Fruit fly (Drosophila melanogaster): ENCODE measurements around the gene CG42784.
A peak's percentile ranks its signal among the peaks of the same experiment; 100 is the strongest.

Gene CG42784

DNA sequence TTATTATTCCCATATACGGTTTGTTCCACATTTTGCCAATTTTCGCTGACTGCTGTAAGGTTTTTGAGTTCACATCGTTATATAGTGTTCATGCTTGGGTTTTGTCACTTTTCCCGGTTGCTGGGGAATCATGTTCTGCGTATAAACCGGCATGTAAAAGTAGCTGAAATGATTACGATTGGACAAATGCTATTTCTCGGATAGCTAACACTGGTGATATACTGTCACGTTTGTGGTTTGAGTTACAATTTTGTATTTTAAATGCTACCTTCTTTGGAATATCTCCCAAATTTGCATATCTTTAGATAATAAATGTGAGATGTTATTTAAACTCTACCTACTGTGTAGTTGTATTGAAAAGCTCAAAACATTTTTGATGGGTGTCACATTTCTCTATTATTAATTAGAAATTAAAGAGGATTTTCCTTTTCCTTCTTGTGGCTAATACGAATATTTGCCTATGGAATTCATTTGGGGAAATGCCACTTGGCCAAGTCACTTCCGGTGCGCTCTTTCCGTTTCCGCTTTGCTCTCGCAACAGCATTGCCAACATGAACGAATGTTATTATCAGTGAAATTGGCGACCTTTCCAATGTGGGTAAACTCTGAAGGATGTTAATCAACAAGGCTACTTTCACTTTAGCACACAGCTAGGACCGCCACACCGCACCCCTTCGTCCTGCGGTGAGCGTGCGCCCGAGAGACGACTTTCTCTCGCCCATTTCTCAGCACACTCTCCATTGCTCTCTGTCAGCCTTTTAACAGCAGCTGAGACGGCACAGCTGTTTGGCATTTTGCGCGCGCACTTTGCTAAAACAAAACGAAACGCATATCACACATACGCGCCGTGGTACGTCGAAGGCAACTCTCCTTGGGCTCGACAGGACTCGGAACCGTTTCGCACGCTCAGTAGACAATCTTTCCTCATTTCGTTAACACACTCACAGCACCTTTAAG is at the start of gene CG42784, which contains the start of the genes CG16956 and CG43850:
TSS of gene CG42784 (plus strand) at position 907 of the 957 bp plus-strand sequence.
TSS of gene CG16956 (minus strand) at position 51 of the 957 bp plus-strand sequence.
TSS of gene CG43850 (plus strand) at position 907 of the 957 bp plus-strand sequence.
- TF ChIP-seq CG8478 (optimal IDR thresholded peaks at IDR 0.05): no peak
- TF ChIP-seq CTCF (optimal IDR thresholded peaks at IDR 0.05): no peak

DNA sequence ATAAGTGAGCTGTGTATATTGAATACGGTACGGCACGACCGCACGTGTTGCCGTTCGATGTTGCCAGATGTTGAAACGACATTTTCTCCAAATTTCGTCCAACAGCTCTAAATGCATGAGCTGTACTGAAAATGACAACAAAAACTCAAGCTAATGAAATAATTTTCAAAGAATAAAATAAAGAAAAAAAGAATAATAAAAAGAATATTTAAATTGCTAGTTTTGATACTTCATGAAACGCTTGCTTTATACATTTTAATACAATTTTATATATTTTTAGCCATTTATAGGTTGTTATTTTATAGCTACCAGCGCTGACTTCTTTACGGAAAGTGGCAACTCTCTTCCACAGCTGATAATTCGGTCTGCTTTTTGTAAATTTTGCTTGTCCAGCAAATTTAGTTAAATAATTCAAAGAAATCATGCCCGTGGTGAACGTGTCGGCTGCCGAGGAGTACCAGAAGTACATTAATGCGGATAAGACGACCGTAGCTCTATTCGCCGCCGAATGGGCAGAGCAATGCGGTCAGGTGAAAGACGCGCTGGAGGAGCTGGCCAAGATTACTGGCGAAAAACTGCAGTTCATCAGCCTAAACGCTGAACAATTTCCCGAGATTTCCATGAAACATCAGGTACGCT is 49.0 kb upstream of the CG42784 start, which contains the start of the genes Nnp-1 and Grx3:
TSS of gene Nnp-1 (minus strand) at position 81 of the 639 bp plus-strand sequence.
TSS of gene Grx3 (plus strand) at position 339 of the 639 bp plus-strand sequence.
- TF ChIP-seq CTCF (optimal IDR thresholded peaks at IDR 0.05) (no peak), CG8478 (optimal IDR thresholded peaks at IDR 0.05) (no peak)

DNA sequence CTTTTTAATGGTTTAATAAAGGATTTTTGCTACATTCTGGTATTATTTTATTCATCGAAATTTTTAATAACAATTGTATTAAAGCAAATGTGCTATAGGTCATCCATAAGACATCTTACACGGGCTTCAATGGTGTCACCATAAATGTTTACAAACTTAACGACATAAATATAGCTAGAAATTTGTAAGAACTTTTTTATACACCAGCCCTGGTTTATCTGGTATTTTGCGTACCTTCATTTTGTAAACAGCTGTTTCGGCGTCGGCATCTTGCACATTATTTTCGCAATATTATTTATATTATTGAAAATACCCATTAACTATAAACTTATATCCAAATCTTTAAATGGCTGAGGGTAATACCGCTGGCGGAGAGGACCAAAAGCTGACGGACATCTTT is 47.9 kb upstream of the CG42784 start, which contains the start of gene Tap42:
TSS of gene Tap42 (plus strand) at position 240 of the 400 bp plus-strand sequence.
- TF ChIP-seq CG8478 (optimal IDR thresholded peaks at IDR 0.05): no peak
- no peak for TF ChIP-seq CTCF (optimal IDR thresholded peaks at IDR 0.05)

DNA sequence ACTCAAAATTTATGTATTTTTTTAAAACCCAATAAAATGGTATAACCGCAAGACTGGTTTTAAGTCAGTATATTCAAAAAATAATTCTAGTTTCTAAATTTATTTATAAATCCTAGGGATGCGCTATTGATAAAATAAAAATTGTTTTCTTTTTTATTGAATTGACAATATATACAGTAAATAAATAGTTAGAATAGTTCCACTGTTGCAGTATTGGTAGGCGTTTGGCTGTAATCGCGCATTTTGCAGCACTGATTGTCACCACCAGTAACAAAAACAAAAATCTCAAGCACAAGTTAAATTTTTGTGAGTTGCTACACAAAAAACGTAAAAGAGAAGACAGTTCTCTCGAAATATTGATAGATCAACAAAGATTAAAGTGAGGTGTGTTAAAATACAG is 46.3 kb upstream of the CG42784 start, which contains the start of gene CG31855:
TSS of gene CG31855 (plus strand) at position 265 of the 400 bp plus-strand sequence.
- TF ChIP-seq CTCF (optimal IDR thresholded peaks at IDR 0.05): no peak
- no peak for TF ChIP-seq CG8478 (optimal IDR thresholded peaks at IDR 0.05)

DNA sequence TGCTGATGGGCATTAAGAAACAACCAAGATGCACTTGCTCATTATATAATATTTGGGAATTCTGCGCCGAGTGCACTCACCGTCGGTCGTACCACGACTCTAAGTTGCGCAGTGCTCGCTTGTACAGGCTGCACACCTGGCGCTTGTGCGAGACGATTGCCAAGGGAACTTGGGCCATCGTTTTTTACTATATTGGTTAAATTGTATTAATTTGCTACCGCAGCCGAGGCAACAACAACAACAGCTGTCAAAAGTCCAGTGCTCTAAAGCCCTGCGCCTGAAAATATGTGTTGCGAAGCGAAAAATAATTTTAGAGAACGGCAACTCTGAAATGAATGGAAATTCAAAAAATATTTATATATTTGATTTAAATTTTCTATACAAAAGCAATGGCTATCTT is 44.5 kb upstream of the CG42784 start, which contains the start of gene ND-B22:
TSS of gene ND-B22 (minus strand) at position 349 of the 400 bp plus-strand sequence.
- TF ChIP-seq CG8478 (optimal IDR thresholded peaks at IDR 0.05) (no peak), CTCF (optimal IDR thresholded peaks at IDR 0.05) (no peak)

DNA sequence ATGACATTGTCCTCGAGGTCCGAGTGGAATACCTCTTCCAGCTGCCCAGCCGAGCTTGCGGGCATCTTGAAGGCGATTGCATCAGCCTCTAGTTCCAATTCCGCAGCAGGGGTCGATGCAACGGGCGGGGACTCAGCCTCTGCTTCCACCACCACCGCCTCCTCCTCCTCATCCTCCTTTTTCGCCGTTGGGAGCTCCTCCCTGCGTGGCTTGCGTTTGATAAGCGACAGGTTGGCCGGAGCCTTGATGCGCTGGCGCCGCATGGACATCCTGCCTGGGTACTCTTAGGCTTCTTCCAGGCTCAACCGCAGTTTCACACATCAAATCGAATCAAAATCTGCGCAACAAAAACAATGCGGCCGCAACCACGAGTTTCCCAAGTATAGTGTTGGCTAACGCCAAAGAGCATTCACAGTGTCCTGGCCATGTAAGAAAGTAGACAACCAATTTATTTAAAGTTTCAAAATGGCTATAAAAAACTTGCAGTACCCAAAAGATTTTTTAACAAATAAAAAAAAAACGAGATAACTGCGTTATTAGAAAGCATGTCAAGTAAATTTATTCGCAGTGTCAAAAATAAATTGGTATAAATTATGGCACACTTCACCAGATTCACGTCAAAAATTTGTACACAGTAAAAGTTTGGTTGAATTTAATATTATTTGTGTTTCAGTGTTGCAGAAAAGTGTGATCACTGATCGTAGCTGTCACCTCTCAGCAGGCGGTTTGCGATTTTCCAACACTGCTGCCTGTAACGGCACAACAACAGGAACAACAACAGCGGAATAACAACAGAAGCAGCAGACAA is 41.6 kb upstream of the CG42784 start, which contains the start of the genes Bdp1 and CG6565:
TSS of gene Bdp1 (minus strand) at position 456 of the 808 bp plus-strand sequence.
TSS of gene CG6565 (plus strand) at position 585 of the 808 bp plus-strand sequence.
- TF ChIP-seq CTCF (optimal IDR thresholded peaks at IDR 0.05): no peak
- no peak for TF ChIP-seq CG8478 (optimal IDR thresholded peaks at IDR 0.05)

DNA sequence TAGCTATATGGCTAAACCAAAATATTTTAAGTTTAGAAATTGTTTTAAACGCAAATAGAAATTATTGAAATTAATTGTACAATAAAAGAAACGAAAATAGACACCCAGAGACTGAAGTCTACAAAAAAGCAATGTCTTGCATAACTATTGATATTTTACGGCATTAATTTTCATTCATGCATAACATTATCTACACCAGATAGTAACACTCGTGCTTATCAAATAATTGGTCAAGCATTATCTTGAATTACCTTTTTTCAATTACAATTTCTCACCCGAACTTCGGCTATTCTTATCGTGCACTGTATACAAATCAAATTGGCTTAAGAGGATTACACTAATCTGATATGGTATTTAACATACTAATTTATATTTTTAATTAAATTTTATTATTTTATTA is 39.1 kb upstream of the CG42784 start:
- TF ChIP-seq CG8478 (optimal IDR thresholded peaks at IDR 0.05) (no peak), CTCF (optimal IDR thresholded peaks at IDR 0.05) (no peak)

DNA sequence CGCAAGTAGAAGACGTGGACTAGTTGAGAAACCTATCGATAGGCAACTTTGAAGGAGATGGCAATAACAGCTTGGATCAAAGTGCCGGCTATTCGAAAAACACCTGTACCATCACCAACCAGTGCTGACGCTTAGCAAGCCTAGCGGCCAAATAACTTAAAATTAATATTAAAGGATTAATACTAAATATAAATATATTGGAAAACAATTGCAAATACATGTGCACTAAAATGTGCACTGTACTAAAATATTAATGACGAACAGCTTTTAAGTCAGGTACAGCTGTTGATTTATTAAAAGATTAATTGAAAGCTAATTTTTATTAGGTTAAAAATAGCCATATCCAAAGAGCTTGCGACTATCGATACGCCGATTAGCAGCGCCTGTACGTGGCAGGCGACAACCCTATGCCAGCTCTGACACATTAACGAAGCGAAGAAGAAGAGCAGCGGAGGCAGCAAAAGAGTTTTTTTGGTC is 36.7 kb upstream of the CG42784 start, which contains the start of the genes CG9302 and beta'COP:
TSS of gene CG9302 (minus strand) at position 51 of the 477 bp plus-strand sequence.
TSS of gene beta'COP (plus strand) at position 415 of the 477 bp plus-strand sequence.
- TF ChIP-seq CTCF (optimal IDR thresholded peaks at IDR 0.05) (no peak), CG8478 (optimal IDR thresholded peaks at IDR 0.05) (no peak)

DNA sequence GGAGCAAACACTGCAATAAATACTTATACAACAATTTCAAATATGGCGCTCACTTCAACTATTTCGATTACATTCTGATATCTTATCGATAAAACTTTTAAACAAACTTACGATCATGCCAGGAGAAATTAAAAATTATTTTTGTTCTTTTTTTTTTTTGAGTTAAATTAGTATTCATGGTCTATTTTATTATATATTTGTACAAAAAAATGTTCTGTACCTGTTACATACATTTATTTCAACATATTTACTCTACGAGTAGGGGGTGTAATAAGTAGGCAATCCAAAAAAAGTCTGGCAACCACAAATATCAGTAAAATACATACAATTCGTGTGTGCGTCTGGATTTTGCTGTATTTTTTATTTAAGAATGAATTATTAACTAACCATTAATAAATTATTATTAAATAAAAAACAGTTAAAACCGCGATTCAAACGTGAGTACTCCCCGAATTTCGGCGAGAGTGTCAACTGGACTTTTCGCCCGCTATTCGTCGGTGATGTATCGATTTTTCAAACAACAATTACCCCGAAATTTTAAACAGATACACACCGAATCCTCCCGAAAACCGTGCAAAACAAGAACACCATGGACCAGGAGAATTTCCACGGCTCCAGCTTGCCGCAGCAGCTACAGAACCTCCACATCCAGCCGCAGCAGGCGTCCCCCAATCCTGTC is 32.7 kb upstream of the CG42784 start, which contains the start of gene loqs:
TSS of gene loqs (plus strand) at position 302 of the 679 bp plus-strand sequence.
- TF ChIP-seq CTCF (optimal IDR thresholded peaks at IDR 0.05) (no peak), CG8478 (optimal IDR thresholded peaks at IDR 0.05) (no peak)

DNA sequence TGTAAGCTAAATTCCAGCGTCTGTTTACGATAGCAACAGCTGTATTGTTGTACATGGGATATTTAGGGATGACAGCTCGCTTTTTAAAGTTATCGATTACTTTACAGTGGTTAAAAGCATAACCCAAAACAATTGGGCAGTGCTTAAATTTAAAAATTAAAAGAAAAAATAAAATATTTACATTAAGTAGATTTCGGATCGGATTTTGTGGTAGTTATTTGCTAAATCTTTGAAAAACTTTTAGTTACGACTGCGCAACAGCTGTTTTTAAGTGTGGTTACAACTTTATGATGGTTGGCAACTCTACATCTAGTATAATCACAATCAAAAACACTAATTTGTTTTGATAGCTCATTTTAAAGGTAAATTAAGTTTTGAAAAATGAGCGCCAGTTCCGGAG is 28.0 kb upstream of the CG42784 start, which contains the start of the genes Ing5 and CG7099:
TSS of gene Ing5 (minus strand) at position 58 of the 400 bp plus-strand sequence.
TSS of gene CG7099 (plus strand) at position 317 of the 400 bp plus-strand sequence.
- TF ChIP-seq CG8478 (optimal IDR thresholded peaks at IDR 0.05) (no peak), CTCF (optimal IDR thresholded peaks at IDR 0.05) (no peak)

DNA sequence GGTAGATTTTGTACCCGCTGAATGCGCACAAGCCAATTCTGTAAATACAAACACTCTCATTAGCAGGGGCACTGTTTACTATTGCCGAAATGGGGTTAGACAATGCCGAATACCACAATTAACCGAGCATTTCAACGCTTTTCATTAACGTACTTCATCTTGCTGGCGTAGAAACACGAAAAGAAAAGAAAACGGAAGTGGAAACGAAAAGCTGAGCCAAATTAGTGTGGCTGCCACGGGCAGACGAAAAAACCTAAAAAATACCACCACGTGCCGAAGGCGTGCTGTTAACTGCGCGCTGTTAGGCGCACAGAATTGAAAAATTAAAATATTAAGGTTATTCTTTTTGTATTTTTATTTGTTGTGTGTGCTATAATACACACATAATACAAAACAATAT is 20.3 kb upstream of the CG42784 start, which contains the start of gene RpL24:
TSS of gene RpL24 (minus strand) at position 229 of the 400 bp plus-strand sequence.
- TF ChIP-seq CTCF (optimal IDR thresholded peaks at IDR 0.05) (peak in 1 of 2 experiments; percentile 46), CG8478 (optimal IDR thresholded peaks at IDR 0.05) (no peak)

DNA sequence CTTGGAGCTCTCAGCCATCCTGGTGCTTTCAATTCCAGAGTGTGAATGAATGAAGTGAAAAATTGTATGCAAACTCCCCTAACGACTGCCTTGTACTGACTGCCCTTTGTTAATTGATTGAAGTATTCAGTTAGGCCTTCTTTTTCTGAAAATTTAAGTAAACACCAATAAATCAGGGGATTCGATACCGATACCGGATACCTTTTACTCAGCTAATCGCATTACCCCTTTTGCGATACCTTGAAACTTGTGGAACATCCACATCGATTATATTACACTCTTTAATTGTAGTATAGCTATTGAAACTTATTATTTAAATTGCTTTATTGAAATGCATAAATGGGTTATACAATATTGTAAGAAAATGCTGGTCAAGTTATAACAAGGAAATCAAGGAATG is 19.1 kb upstream of the CG42784 start, which contains the start of gene CG16957:
TSS of gene CG16957 (minus strand) at position 101 of the 400 bp plus-strand sequence.
- TF ChIP-seq CG8478 (optimal IDR thresholded peaks at IDR 0.05) (no peak), CTCF (optimal IDR thresholded peaks at IDR 0.05) (no peak)

DNA sequence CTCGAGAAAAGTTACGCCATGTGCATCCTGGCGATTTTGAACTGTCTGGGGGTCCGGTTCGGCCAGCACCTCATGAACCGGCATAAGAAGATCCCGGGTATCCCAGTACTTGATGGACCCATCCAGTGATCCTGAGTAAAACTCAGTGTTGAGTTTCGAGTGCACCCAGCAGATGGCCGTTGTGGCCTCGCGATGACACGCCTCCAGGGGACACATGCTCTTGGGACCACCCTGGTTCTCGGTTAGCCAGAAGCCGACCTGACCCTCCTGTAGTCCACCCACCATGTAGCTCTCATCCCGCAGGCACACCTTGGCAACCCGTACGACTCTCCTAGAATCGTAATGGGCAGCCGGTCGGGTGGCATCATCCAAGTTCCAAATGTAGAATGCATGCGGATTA is 17.8 kb upstream of the CG42784 start:
- TF ChIP-seq CTCF (optimal IDR thresholded peaks at IDR 0.05) (no peak), CG8478 (optimal IDR thresholded peaks at IDR 0.05) (no peak)
